Worm (Caenorhabditis elegans) whole organism, early embryonic: ENCODE measurements around the gene H04M03.12.

Experiments
- B0310.2 ChIP-seq: sonication (generic microtip); optimal IDR thresholded peaks from 2 replicates; lab custom pipeline; 2016; ENCODE audit warnings: mild to moderate bottlenecking, missing genetic modification characterization, missing compliant biosample characterization
- F13C5.2 ChIP-seq: sonication (generic microtip); optimal IDR thresholded peaks from 2 replicates; lab custom pipeline; 2017; ENCODE audit warnings: mild to moderate bottlenecking, missing genetic modification characterization, inconsistent platforms, missing compliant biosample characterization
- aly-1 ChIP-seq: sonication (generic microtip); optimal IDR thresholded peaks from 2 replicates; lab custom pipeline; 2016; ENCODE audit warnings: missing genetic modification characterization, missing compliant biosample characterization
- ama-1 ChIP-seq: fragments of 150-350 bp; optimal IDR thresholded peaks from 2 replicates; lab custom pipeline; 2014
- ceh-13 ChIP-seq: fragments of 200-800 bp; sonication (Bioruptor generic); optimal IDR thresholded peaks from 2 replicates; lab custom pipeline; 2018; ENCODE audit warnings: mild to moderate bottlenecking, missing genetic modification characterization, missing compliant biosample characterization
- ceh-36 ChIP-seq: sonication (generic microtip); optimal IDR thresholded peaks from 2 replicates; lab custom pipeline; 2016; ENCODE audit warnings: missing genetic modification characterization, inconsistent platforms, missing compliant biosample characterization
- ets-7 ChIP-seq: sonication (generic microtip); optimal IDR thresholded peaks from 2 replicates; lab custom pipeline; 2016; ENCODE audit warnings: missing genotype, missing genetic modification characterization, missing compliant biosample characterization
- flt-1 ChIP-seq: fragments of 200-800 bp; sonication (Bioruptor generic); IDR thresholded peaks from 2 replicates; pipeline ENCODE4 v1.3.6; 2022; ENCODE audit warnings: missing genetic modification characterization, missing compliant biosample characterization
- hmbx-1 ChIP-seq: sonication (generic microtip); optimal IDR thresholded peaks from 2 replicates; lab custom pipeline; 2016; ENCODE audit warnings: mild to moderate bottlenecking, missing genetic modification characterization, missing compliant biosample characterization
- hmg-4 ChIP-seq: fragments of 200-800 bp; sonication (Bioruptor generic); optimal IDR thresholded peaks from 2 replicates; lab custom pipeline; 2018; ENCODE audit warnings: mild to moderate bottlenecking, missing genetic modification characterization, missing compliant biosample characterization
- hnd-1 ChIP-seq: sonication (generic microtip); optimal IDR thresholded peaks from 2 replicates; lab custom pipeline; 2016; ENCODE audit warnings: missing genetic modification characterization, missing compliant biosample characterization
- pes-1 ChIP-seq: fragments of 200-800 bp; sonication (Bioruptor generic); IDR thresholded peaks from 2 replicates; pipeline ENCODE4 v1.3.6; 2022; ENCODE audit warnings: missing genetic modification reagents, missing genetic modification characterization, missing compliant biosample characterization
- scrt-1 ChIP-seq: fragments of 200-800 bp; sonication (Bioruptor generic); IDR thresholded peaks from 2 replicates; pipeline ENCODE4 v1.3.6; 2022; ENCODE audit warnings: missing genetic modification characterization, missing compliant biosample characterization
- sea-1 ChIP-seq: fragments of 200-800 bp; sonication (Bioruptor generic); conservative IDR thresholded peaks from 2 replicates; pipeline ENCODE4 v1.3.6; 2022; ENCODE audit warnings: missing genetic modification characterization, missing compliant biosample characterization
- tbx-11 ChIP-seq: fragments of 200-800 bp; sonication (Bioruptor generic); IDR thresholded peaks from 2 replicates; pipeline ENCODE4 v1.3.6; 2022; ENCODE audit warnings: missing genetic modification characterization, missing compliant biosample characterization
- tbx-37 ChIP-seq: fragments of 200-800 bp; sonication (Bioruptor generic); conservative IDR thresholded peaks from 2 replicates; pipeline ENCODE4 v1.3.6; 2022; ENCODE audit warnings: missing genetic modification reagents, missing genetic modification characterization, missing compliant biosample characterization
- tra-4 ChIP-seq: sonication (generic microtip); optimal IDR thresholded peaks from 2 replicates; lab custom pipeline; 2017; ENCODE audit warnings: missing genetic modification characterization, missing compliant biosample characterization

The H04M03.12 gene

ce11 chrIV:5903305-5903778 is at the start of gene H04M03.12:
TSS of gene H04M03.12 (minus strand) at chrIV:5903355.
- TF ChIP-seq tra-4 (tag; lab: Kevin White, UChicago) = no peak
- TF ChIP-seq ceh-36 (tag; lab: Kevin White, UChicago) = no peak
- TF ChIP-seq aly-1 (tag; lab: Kevin White, UChicago) = no peak
- no peak for TF ChIP-seq B0310.2 (tag; lab: Kevin White, UChicago)
- no peak for TF ChIP-seq hmbx-1 (tag; lab: Kevin White, UChicago)
- TF ChIP-seq tbx-11 (GFP tag; lab: Robert Waterston, UW) = no peak
- TF ChIP-seq hmg-4 (GFP tag; lab: Kevin White, UChicago) = no peak
- TF ChIP-seq ets-7 (tag; lab: Kevin White, UChicago) = no peak
- no peak for TF ChIP-seq tbx-37 (GFP tag; lab: Robert Waterston, UW)
- no peak for TF ChIP-seq F13C5.2 (tag; lab: Kevin White, UChicago)
- no peak for TF ChIP-seq sea-1 (GFP tag; lab: Robert Waterston, UW)
- no peak for TF ChIP-seq hnd-1 (tag; lab: Kevin White, UChicago)
- no peak for TF ChIP-seq pes-1 (GFP tag; lab: Robert Waterston, UW)
- TF ChIP-seq ama-1 = no peak
- TF ChIP-seq flt-1 (GFP tag; lab: Robert Waterston, UW) = no peak
- TF ChIP-seq ceh-13 (GFP tag; lab: Kevin White, UChicago) = no peak
- no peak for TF ChIP-seq scrt-1 (GFP tag; lab: Robert Waterston, UW)

- TF ChIP-seq scrt-1 (GFP tag; lab: Robert Waterston, UW) = no peak
- no peak for TF ChIP-seq flt-1 (GFP tag; lab: Robert Waterston, UW)
- TF ChIP-seq ets-7 (tag; lab: Kevin White, UChicago) = no peak
- TF ChIP-seq hmg-4 (GFP tag; lab: Kevin White, UChicago) = no peak
- TF ChIP-seq F13C5.2 (tag; lab: Kevin White, UChicago) = no peak
- TF ChIP-seq sea-1 (GFP tag; lab: Robert Waterston, UW) = no peak
- TF ChIP-seq ceh-13 (GFP tag; lab: Kevin White, UChicago) = no peak
- TF ChIP-seq ama-1 = no peak
These were observed 46.8 kb upstream of the H04M03.12 start for ce11 chrIV:5949964-5950363.

- TF ChIP-seq ama-1 (no peak), tbx-11 (GFP tag; lab: Robert Waterston, UW) (no peak), hmg-4 (GFP tag; lab: Kevin White, UChicago) (no peak), tbx-37 (GFP tag; lab: Robert Waterston, UW) (no peak), F13C5.2 (tag; lab: Kevin White, UChicago) (no peak)
These were observed 45.6 kb upstream of the H04M03.12 start for ce11 chrIV:5948712-5949111.

ce11 chrIV:5947555-5948151 is 44.5 kb upstream of the H04M03.12 start, which contains the start of gene rps-25:
TSS of gene rps-25 (minus strand) at chrIV:5947605.
- no peak for TF ChIP-seq flt-1 (GFP tag; lab: Robert Waterston, UW)
- no peak for TF ChIP-seq ets-7 (tag; lab: Kevin White, UChicago)
- no peak for TF ChIP-seq aly-1 (tag; lab: Kevin White, UChicago)
- TF ChIP-seq tbx-11 (GFP tag; lab: Robert Waterston, UW) = no peak
- TF ChIP-seq ceh-36 (tag; lab: Kevin White, UChicago) = no peak
- TF ChIP-seq tra-4 (tag; lab: Kevin White, UChicago) = no peak
- no peak for TF ChIP-seq tbx-37 (GFP tag; lab: Robert Waterston, UW)
- TF ChIP-seq pes-1 (GFP tag; lab: Robert Waterston, UW) = no peak
- no peak for TF ChIP-seq scrt-1 (GFP tag; lab: Robert Waterston, UW)
- no peak for TF ChIP-seq ama-1
- TF ChIP-seq F13C5.2 (tag; lab: Kevin White, UChicago) = no peak
- TF ChIP-seq B0310.2 (tag; lab: Kevin White, UChicago) = no peak
- TF ChIP-seq sea-1 (GFP tag; lab: Robert Waterston, UW) = no peak

ce11 chrIV:5946602-5947444 is 43.7 kb upstream of the H04M03.12 start, which contains the start of gene inx-7:
TSS of gene inx-7 (minus strand) at chrIV:5946638.
- TF ChIP-seq ceh-36 (tag; lab: Kevin White, UChicago) (no peak), flt-1 (GFP tag; lab: Robert Waterston, UW) (no peak), tbx-37 (GFP tag; lab: Robert Waterston, UW) (no peak), hmg-4 (GFP tag; lab: Kevin White, UChicago) (no peak)

ce11 chrIV:5945455-5945854 is 42.3 kb upstream of the H04M03.12 start:
- TF ChIP-seq ceh-36 (tag; lab: Kevin White, UChicago) (no peak), ama-1 (no peak), B0310.2 (tag; lab: Kevin White, UChicago) (no peak), ets-7 (tag; lab: Kevin White, UChicago) (no peak), tra-4 (tag; lab: Kevin White, UChicago) (no peak), hmg-4 (GFP tag; lab: Kevin White, UChicago) (no peak), F13C5.2 (tag; lab: Kevin White, UChicago) (no peak), hnd-1 (tag; lab: Kevin White, UChicago) (no peak)

ce11 chrIV:5944172-5944571 is 41.0 kb upstream of the H04M03.12 start:
- TF ChIP-seq pes-1 (GFP tag; lab: Robert Waterston, UW) = no peak
- TF ChIP-seq ceh-36 (tag; lab: Kevin White, UChicago) = no peak
- no peak for TF ChIP-seq tbx-11 (GFP tag; lab: Robert Waterston, UW)
